Worm (Caenorhabditis elegans) whole organism, L4/young adult: ENCODE results near the gene ZK512.10.

Experiments
- W03F9.2 ChIP-seq: fragments of 150-350 bp; optimal IDR thresholded peaks from 2 replicates; lab custom pipeline; 2014; ENCODE audit warnings: missing biosample characterization, missing genetic modification characterization
- dao-5 ChIP-seq: sonication (generic microtip); optimal IDR thresholded peaks from 2 replicates; lab custom pipeline; 2016; ENCODE audit warnings: missing genotype, missing genetic modification characterization, moderate library complexity, missing compliant biosample characterization
- him-1 ChIP-seq: sonication (generic microtip); optimal IDR thresholded peaks from 2 replicates; lab custom pipeline; 2016; ENCODE audit warnings: missing genotype, missing genetic modification reagents, missing genetic modification characterization, missing compliant biosample characterization

DNA sequence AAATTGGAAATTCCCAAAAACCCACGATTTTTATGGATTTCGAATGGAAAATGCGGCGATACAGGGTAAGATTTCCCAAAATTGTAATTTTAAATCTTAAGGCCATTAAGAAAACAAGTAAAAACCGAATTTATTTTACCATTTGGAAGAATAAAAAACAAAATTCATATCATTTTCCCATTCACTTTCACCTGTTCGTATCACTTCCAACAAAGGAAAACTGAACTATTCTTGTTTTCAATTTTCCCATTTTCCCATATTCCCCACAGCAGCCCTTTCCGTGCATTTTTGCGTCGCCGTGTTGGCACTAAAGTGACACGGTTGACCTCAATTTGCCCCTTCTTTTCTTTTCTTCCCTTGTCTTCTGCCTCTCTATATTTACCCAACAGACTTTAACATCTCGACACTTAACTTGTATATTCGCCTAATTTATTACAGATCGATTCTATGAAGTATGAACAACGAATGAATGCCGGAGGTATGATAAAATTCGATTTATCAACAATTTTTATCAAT, 4.8 kb upstream of the ZK512.10 start, which contains the start of gene sec-16A.1:
- no peak for TF ChIP-seq dao-5 (tag; lab: Kevin White, UChicago)
- no peak for TF ChIP-seq W03F9.2 (tag; lab: Kevin White, UChicago)
- TF ChIP-seq him-1, result no peak
